Fruit fly (Drosophila melanogaster): ENCODE data around the gene enc.

dm6 chr3L:3847810-3848326 lies 29.4 kb downstream of the enc start:
- TF ChIP-seq psq (optimal IDR thresholded peaks at IDR 0.05) (no peak), EcR (GFP tag; optimal IDR thresholded peaks at IDR 0.05) (no peak), pan (optimal IDR thresholded peaks at IDR 0.05) (no peak)
